Fruit fly (Drosophila melanogaster): ENCODE measurements around the gene CG17271.

The CG17271 gene

dm6 chr3R:20833664-20834063 is 12.0 kb upstream of the CG17271 start (continued):
- TF ChIP-seq CG4820 (GFP tag; optimal IDR thresholded peaks at IDR 0.05): no peak
- TF ChIP-seq vvl (GFP tag; IDR thresholded peaks at IDR 0.05): peak; percentile 35; the same call in 1 of the 2 replicates
- peak; percentile 40 for TF ChIP-seq tx (GFP tag; optimal IDR thresholded peaks at IDR 0.05)
- TF ChIP-seq cato (GFP tag; optimal IDR thresholded peaks at IDR 0.05; ENCODE audit: borderline replicate concordance): no peak
- TF ChIP-seq Neu2 (GFP tag; optimal IDR thresholded peaks at IDR 0.05; ENCODE audit: borderline replicate concordance): no peak
- peak; percentile 57 for TF ChIP-seq az2 (GFP tag; optimal IDR thresholded peaks at IDR 0.05)
- peak; percentile 83 for TF ChIP-seq z (GFP tag; IDR thresholded peaks at IDR 0.05)
- no peak for TF ChIP-seq CG10654 (GFP tag; optimal IDR thresholded peaks at IDR 0.05)
- TF ChIP-seq bcd (GFP tag; optimal IDR thresholded peaks at IDR 0.05): no peak
- TF ChIP-seq CG4360 (GFP tag; IDR thresholded peaks at IDR 0.05): no peak
- peak; percentile 21 for TF ChIP-seq CG13424 (tag; optimal IDR thresholded peaks at IDR 0.05)
- no peak for TF ChIP-seq CG12769 (tag; optimal IDR thresholded peaks at IDR 0.05)
- TF ChIP-seq nmo (GFP tag; optimal IDR thresholded peaks at IDR 0.05): peak; percentile 22
- TF ChIP-seq ftz-f1 (GFP tag; optimal IDR thresholded peaks at IDR 0.05): no peak
- TF ChIP-seq hb (GFP tag; IDR thresholded peaks at IDR 0.05; ENCODE audit: partially characterized antibody): no peak
- TF ChIP-seq Fer3 (tag; optimal IDR thresholded peaks at IDR 0.05): no peak
- TF ChIP-seq Sry-β (GFP tag; optimal IDR thresholded peaks at IDR 0.05): no peak
- TF ChIP-seq CG16863 (GFP tag; optimal IDR thresholded peaks at IDR 0.05): no peak
- TF ChIP-seq Atf3 (GFP tag; optimal IDR thresholded peaks at IDR 0.05): no peak
- no peak for TF ChIP-seq Dp (GFP tag; optimal IDR thresholded peaks at IDR 0.05)
- peak; percentile 2 for TF ChIP-seq CG2678 (tag; optimal IDR thresholded peaks at IDR 0.05)
- TF ChIP-seq CG32532 (GFP tag; IDR thresholded peaks at IDR 0.05): no peak
- no peak for TF ChIP-seq CG3847 (GFP tag; IDR thresholded peaks at IDR 0.05)
- peak; percentile 54 for TF ChIP-seq Xbp1 (GFP tag; optimal IDR thresholded peaks at IDR 0.05)
- TF ChIP-seq tll (GFP tag; optimal IDR thresholded peaks at IDR 0.05): no peak
- no peak for TF ChIP-seq pfk (GFP tag; optimal IDR thresholded peaks at IDR 0.05)
- TF ChIP-seq ind (GFP tag; optimal IDR thresholded peaks at IDR 0.05): peak; percentile 46
- no peak for TF ChIP-seq Hey (tag; optimal IDR thresholded peaks at IDR 0.05)
- no peak for TF ChIP-seq mld (GFP tag; IDR thresholded peaks at IDR 0.05; ENCODE audit: partially characterized antibody)
- no peak for TF ChIP-seq CG3407 (GFP tag; optimal IDR thresholded peaks at IDR 0.05)
- peak; percentile 29; the same call in 1 of the 2 replicates for TF ChIP-seq sim (GFP tag; IDR thresholded peaks at IDR 0.05)
- TF ChIP-seq Lim3 (GFP tag; IDR thresholded peaks at IDR 0.05): no peak
- TF ChIP-seq CG3726 (GFP tag; IDR thresholded peaks at IDR 0.05): no peak
- TF ChIP-seq YL-1 (GFP tag; optimal IDR thresholded peaks at IDR 0.05): no peak
- peak; percentile 9 for TF ChIP-seq Mes4 (GFP tag; optimal IDR thresholded peaks at IDR 0.05)
- peak; percentile 30 for TF ChIP-seq CG8388 (GFP tag; optimal IDR thresholded peaks at IDR 0.05)
- no peak for TF ChIP-seq cwo (GFP tag; optimal IDR thresholded peaks at IDR 0.05)
- TF ChIP-seq CG7786 (GFP tag; optimal IDR thresholded peaks at IDR 0.05): no peak
- TF ChIP-seq CG1603 (tag; optimal IDR thresholded peaks at IDR 0.05): no peak
- TF ChIP-seq crp (GFP tag; optimal IDR thresholded peaks at IDR 0.05): peak in 1 of 2 experiments; percentile 11
- peak; percentile 22 for TF ChIP-seq chn (GFP tag; optimal IDR thresholded peaks at IDR 0.05)
- TF ChIP-seq eve (GFP tag; optimal IDR thresholded peaks at IDR 0.05): no peak
- no peak for TF ChIP-seq BEAF-32 (GFP tag; optimal IDR thresholded peaks at IDR 0.05)
- TF ChIP-seq CG1832 (GFP tag; optimal IDR thresholded peaks at IDR 0.05): no peak
- TF ChIP-seq Elba2 (GFP tag; optimal IDR thresholded peaks at IDR 0.05): no peak
- no peak for TF ChIP-seq NK7.1 (GFP tag; optimal IDR thresholded peaks at IDR 0.05)
- TF ChIP-seq ash1 (GFP tag; optimal IDR thresholded peaks at IDR 0.05): no peak
- no peak for TF ChIP-seq CG8089 (GFP tag; optimal IDR thresholded peaks at IDR 0.05)
- no peak for TF ChIP-seq Ssrp (tag; optimal IDR thresholded peaks at IDR 0.05)
- peak; percentile 8 for TF ChIP-seq CG18262 (tag; optimal IDR thresholded peaks at IDR 0.05)
- TF ChIP-seq CG8924 (tag; optimal IDR thresholded peaks at IDR 0.05): no peak
